Worm (Caenorhabditis elegans) whole organism, young adult: ENCODE data around the gene C08H9.15.

Source experiments
- B0035.1 ChIP-seq: sonication (generic microtip); optimal IDR thresholded peaks from 2 replicates; lab custom pipeline; 2016; ENCODE audit warnings: missing genetic modification characterization, mild to moderate bottlenecking, missing compliant biosample characterization, missing genotype, missing genetic modification reagents
- D2030.7 ChIP-seq: fragments of 200-800 bp; sonication (Bioruptor generic); IDR thresholded peaks from 2 replicates; pipeline ENCODE4 v1.3.6; 2022; ENCODE audit warnings: missing genetic modification reagents, missing genetic modification characterization, missing compliant biosample characterization
- F10E7.11 ChIP-seq: sonication (generic microtip); optimal IDR thresholded peaks from 2 replicates; lab custom pipeline; 2017; ENCODE audit warnings: mild to moderate bottlenecking, missing genetic modification characterization, moderate library complexity, missing compliant biosample characterization
- F33H1.4 ChIP-seq: fragments of 200-800 bp; sonication (Bioruptor generic); IDR thresholded peaks from 2 replicates; pipeline ENCODE4 v1.3.6; 2022; ENCODE audit warnings: missing genetic modification reagents, missing genetic modification characterization, missing compliant biosample characterization
- F37B4.10 ChIP-seq: fragments of 200-800 bp; sonication (Bioruptor generic); IDR thresholded peaks from 2 replicates; pipeline ENCODE4 v1.3.6; 2022; ENCODE audit warnings: missing genetic modification characterization, missing compliant biosample characterization
- F49E8.2 ChIP-seq: sonication (generic microtip); optimal IDR thresholded peaks from 3 replicates; lab custom pipeline; 2017; ENCODE audit warnings: missing genetic modification characterization, mild to moderate bottlenecking, missing compliant biosample characterization, antibody characterized with exemption, moderate library complexity; ENCODE audit not compliant: insufficient read depth
- K12H6.12 ChIP-seq: fragments of 200-800 bp; sonication (Bioruptor generic); optimal IDR thresholded peaks from 2 replicates; lab custom pipeline; 2018; ENCODE audit warnings: mild to moderate bottlenecking, missing genetic modification characterization, missing compliant biosample characterization
- Y56A3A.18 ChIP-seq: fragments of 200-800 bp; sonication (Bioruptor generic); IDR thresholded peaks from 2 replicates; pipeline ENCODE4 v1.3.6; 2022; ENCODE audit warnings: missing genetic modification reagents, missing genetic modification characterization, missing compliant biosample characterization
- Y67H2A.10 ChIP-seq: fragments of 200-800 bp; sonication (Bioruptor generic); conservative IDR thresholded peaks from 2 replicates; pipeline ENCODE4 v1.3.6; 2022; ENCODE audit warnings: missing genetic modification reagents, missing genetic modification characterization, missing compliant biosample characterization
- aptf-3 ChIP-seq: fragments of 200-800 bp; sonication (Bioruptor generic); IDR thresholded peaks from 2 replicates; pipeline ENCODE4 v1.3.6; 2022; ENCODE audit warnings: missing genetic modification characterization, missing compliant biosample characterization
- atf-7 ChIP-seq: sonication (generic microtip); optimal IDR thresholded peaks from 2 replicates; lab custom pipeline; 2017; ENCODE audit warnings: mild to moderate bottlenecking, missing genetic modification characterization, missing compliant biosample characterization
- attf-6 ChIP-seq: fragments of 200-800 bp; sonication (Bioruptor generic); IDR thresholded peaks from 2 replicates; pipeline ENCODE4 v1.3.6; 2022; ENCODE audit warnings: missing genetic modification reagents, missing genetic modification characterization, missing compliant biosample characterization
- bed-2 ChIP-seq: fragments of 200-800 bp; sonication (Bioruptor generic); IDR thresholded peaks from 2 replicates; pipeline ENCODE4 v1.3.6; 2022; ENCODE audit warnings: missing genetic modification reagents, missing genetic modification characterization, missing compliant biosample characterization
- ccch-3 ChIP-seq: fragments of 200-800 bp; sonication (Bioruptor generic); optimal IDR thresholded peaks from 2 replicates; lab custom pipeline; 2018; ENCODE audit warnings: mild to moderate bottlenecking, missing genetic modification characterization, missing compliant biosample characterization
- ceh-79 ChIP-seq: sonication (generic microtip); optimal IDR thresholded peaks from 2 replicates; lab custom pipeline; 2017; ENCODE audit warnings: mild to moderate bottlenecking, missing genetic modification characterization, missing compliant biosample characterization
- dox-1 ChIP-seq: fragments of 200-800 bp; sonication (Bioruptor generic); IDR thresholded peaks from 2 replicates; pipeline ENCODE4 v1.3.6; 2022; ENCODE audit warnings: missing genetic modification reagents, missing genetic modification characterization, missing compliant biosample characterization
- egl-18 ChIP-seq: fragments of 200-800 bp; sonication (Bioruptor generic); IDR thresholded peaks from 2 replicates; pipeline ENCODE4 v1.3.6; 2022; ENCODE audit warnings: missing genetic modification reagents, missing genetic modification characterization, missing compliant biosample characterization
- egl-44 ChIP-seq: fragments of 200-800 bp; sonication (Bioruptor generic); IDR thresholded peaks from 2 replicates; pipeline ENCODE4 v1.3.6; 2022; ENCODE audit warnings: missing genetic modification reagents, missing genetic modification characterization, missing compliant biosample characterization
- gei-17 ChIP-seq: fragments of 200-800 bp; sonication (Bioruptor generic); optimal IDR thresholded peaks from 2 replicates; lab custom pipeline; 2018; ENCODE audit warnings: mild to moderate bottlenecking, missing genetic modification characterization, missing compliant biosample characterization
- him-1 ChIP-seq: sonication (generic microtip); optimal IDR thresholded peaks from 2 replicates; lab custom pipeline; 2016; ENCODE audit warnings: missing genotype, missing genetic modification reagents, missing genetic modification characterization, missing compliant biosample characterization
- hlh-26 ChIP-seq: fragments of 200-800 bp; sonication (Bioruptor generic); conservative IDR thresholded peaks from 2 replicates; pipeline ENCODE4 v1.3.6; 2022; ENCODE audit warnings: missing genetic modification reagents, missing genetic modification characterization, missing compliant biosample characterization
- hmg-1.2 ChIP-seq: fragments of 200-800 bp; sonication (Bioruptor generic); IDR thresholded peaks from 2 replicates; pipeline ENCODE4 v1.3.6; 2022; ENCODE audit warnings: missing genetic modification reagents, missing genetic modification characterization, missing compliant biosample characterization
- hmg-20 ChIP-seq: fragments of 200-800 bp; sonication (Bioruptor generic); IDR thresholded peaks from 2 replicates; pipeline ENCODE4 v1.3.6; 2022; ENCODE audit warnings: missing genetic modification reagents, missing genetic modification characterization, missing compliant biosample characterization
- let-526 ChIP-seq: fragments of 200-800 bp; sonication (Bioruptor generic); IDR thresholded peaks from 2 replicates; pipeline ENCODE4 v1.3.6; 2022; ENCODE audit warnings: missing genetic modification reagents, missing genetic modification characterization, missing compliant biosample characterization
- let-607 ChIP-seq, 2 experiments: fragments of 200-800 bp in 1 of 2; sonication (Bioruptor generic) in 1 of 2; sonication (generic microtip) in 1 of 2; optimal IDR thresholded peaks; 2 replicates each; lab custom pipeline; 2016 to 2018; ENCODE audit warnings: mild to moderate bottlenecking in 2 of 2, missing compliant biosample characterization in 2 of 2, missing genetic modification characterization in 2 of 2, moderate library complexity in 2 of 2, missing genotype in 1 of 2
- lin-35 ChIP-seq, 3 experiments: fragments of 150-350 bp in 2 of 3; sonication (generic microtip) in 1 of 3; optimal IDR thresholded peaks; 2 replicates each; lab custom pipeline; 2014 to 2018; ENCODE audit warnings: missing biosample characterization in 3 of 3, missing genetic modification characterization in 3 of 3, missing genetic modification reagents in 3 of 3
- lin-40 ChIP-seq: sonication (generic microtip); optimal IDR thresholded peaks from 2 replicates; lab custom pipeline; 2016; ENCODE audit warnings: missing genetic modification characterization, mild to moderate bottlenecking, missing compliant biosample characterization, missing genotype, missing genetic modification reagents
- lir-1 ChIP-seq: fragments of 200-800 bp; sonication (Bioruptor generic); conservative IDR thresholded peaks from 2 replicates; pipeline ENCODE4 v1.3.6; 2022; ENCODE audit warnings: missing genetic modification reagents, missing genetic modification characterization, missing compliant biosample characterization
- lsy-27 ChIP-seq: sonication (generic microtip); optimal IDR thresholded peaks from 2 replicates; lab custom pipeline; 2017; ENCODE audit warnings: missing genetic modification characterization, mild to moderate bottlenecking, missing compliant biosample characterization, antibody characterized with exemption, missing genotype, borderline replicate concordance; ENCODE audit not compliant: insufficient read depth
- madf-10 ChIP-seq: sonication (generic microtip); optimal IDR thresholded peaks from 2 replicates; lab custom pipeline; 2016; ENCODE audit warnings: mild to moderate bottlenecking, missing genetic modification characterization, missing compliant biosample characterization
- madf-6 ChIP-seq: fragments of 200-800 bp; sonication (Bioruptor generic); IDR thresholded peaks from 2 replicates; pipeline ENCODE4 v1.3.6; 2022; ENCODE audit warnings: missing genetic modification reagents, missing genetic modification characterization, missing compliant biosample characterization
- mxl-1 ChIP-seq: sonication (generic microtip); optimal IDR thresholded peaks from 2 replicates; lab custom pipeline; 2016; ENCODE audit warnings: missing genetic modification characterization, missing compliant biosample characterization
- nhr-179 ChIP-seq: sonication (generic microtip); optimal IDR thresholded peaks from 2 replicates; lab custom pipeline; 2016; ENCODE audit warnings: mild to moderate bottlenecking, missing genetic modification characterization, missing compliant biosample characterization
- pbrm-1 ChIP-seq: fragments of 200-800 bp; sonication (Bioruptor generic); IDR thresholded peaks from 2 replicates; pipeline ENCODE4 v1.3.6; 2022; ENCODE audit warnings: missing genetic modification reagents, missing genetic modification characterization, missing compliant biosample characterization
- rcor-1 ChIP-seq: fragments of 200-800 bp; sonication (Bioruptor generic); IDR thresholded peaks from 2 replicates; pipeline ENCODE4 v1.3.6; 2022; ENCODE audit warnings: missing genetic modification reagents, missing genetic modification characterization, missing compliant biosample characterization
- sea-2 ChIP-seq: fragments of 200-800 bp; sonication (Bioruptor generic); IDR thresholded peaks from 2 replicates; pipeline ENCODE4 v1.3.6; 2022; ENCODE audit warnings: missing genetic modification characterization, missing compliant biosample characterization
- snpc-1.1 ChIP-seq: sonication (generic microtip); optimal IDR thresholded peaks from 2 replicates; lab custom pipeline; 2017; ENCODE audit warnings: missing genetic modification characterization, mild to moderate bottlenecking, missing compliant biosample characterization, antibody characterized with exemption, moderate library complexity, missing genotype, missing genetic modification reagents; ENCODE audit not compliant: insufficient read depth
- somi-1 ChIP-seq: fragments of 200-800 bp; sonication (Bioruptor generic); optimal IDR thresholded peaks from 2 replicates; lab custom pipeline; 2018; ENCODE audit warnings: mild to moderate bottlenecking, missing genetic modification characterization, missing compliant biosample characterization
- xnd-1 ChIP-seq: sonication (generic microtip); optimal IDR thresholded peaks from 2 replicates; lab custom pipeline; 2016; ENCODE audit warnings: missing genotype, missing genetic modification reagents, missing genetic modification characterization, missing compliant biosample characterization
- zfh-2 ChIP-seq: fragments of 200-800 bp; sonication (Bioruptor generic); conservative IDR thresholded peaks from 2 replicates; pipeline ENCODE4 v1.3.6; 2022; ENCODE audit warnings: missing genetic modification reagents, missing genetic modification characterization, missing compliant biosample characterization
- zim-3 ChIP-seq: sonication (generic microtip); optimal IDR thresholded peaks from 2 replicates; lab custom pipeline; 2017; ENCODE audit warnings: mild to moderate bottlenecking, missing genetic modification characterization, moderate library complexity, missing compliant biosample characterization
- ztf-25 ChIP-seq: fragments of 200-800 bp; sonication (Bioruptor generic); IDR thresholded peaks from 2 replicates; pipeline ENCODE4 v1.3.6; 2022; ENCODE audit warnings: missing genetic modification reagents, missing genetic modification characterization, missing compliant biosample characterization
- ztf-26 ChIP-seq: sonication (generic microtip); optimal IDR thresholded peaks from 2 replicates; lab custom pipeline; 2017; ENCODE audit warnings: missing genetic modification characterization, missing compliant biosample characterization
- ztf-28 ChIP-seq: fragments of 200-800 bp; sonication (Bioruptor generic); IDR thresholded peaks from 2 replicates; pipeline ENCODE4 v1.3.6; 2022; ENCODE audit warnings: missing genetic modification reagents, missing genetic modification characterization, missing compliant biosample characterization

C08H9.15 gene

DNA sequence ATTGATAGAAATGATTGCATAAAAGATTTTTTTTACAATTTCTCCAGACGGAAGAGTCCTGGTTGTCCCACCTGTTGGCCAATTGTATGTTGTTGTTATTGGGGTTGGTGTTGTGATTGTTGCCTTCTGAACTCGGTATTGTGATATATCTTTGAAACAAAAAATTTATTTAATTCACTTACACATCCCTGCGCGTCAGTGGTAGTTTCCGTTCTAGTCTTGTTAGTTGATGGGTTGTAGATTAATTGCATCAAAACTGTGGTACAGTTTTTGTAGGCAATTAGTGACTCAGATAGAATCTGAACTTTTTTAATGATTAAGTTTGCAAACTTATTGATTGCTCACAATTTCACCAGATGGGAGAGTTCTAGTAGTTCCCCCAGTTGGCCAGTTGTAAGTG, 23.5 kb downstream of the C08H9.15 start:
- TF ChIP-seq lsy-27 (tag; lab: Kevin White, UChicago), result no peak
- TF ChIP-seq egl-18, result no peak
- TF ChIP-seq let-526 (GFP tag; lab: Robert Waterston, UW), result no peak
- TF ChIP-seq let-607 (tag; optimal IDR thresholded peaks at IDR 0.05; lab: Kevin White, UChicago), result no peak
- TF ChIP-seq madf-10 (tag; lab: Kevin White, UChicago), result no peak
- TF ChIP-seq Y67H2A.10 (GFP tag; lab: Robert Waterston, UW), result no peak
- TF ChIP-seq madf-6 (GFP tag; lab: Robert Waterston, UW), result no peak
- TF ChIP-seq xnd-1, result no peak
- no peak for TF ChIP-seq dox-1 (GFP tag; lab: Robert Waterston, UW)

DNA sequence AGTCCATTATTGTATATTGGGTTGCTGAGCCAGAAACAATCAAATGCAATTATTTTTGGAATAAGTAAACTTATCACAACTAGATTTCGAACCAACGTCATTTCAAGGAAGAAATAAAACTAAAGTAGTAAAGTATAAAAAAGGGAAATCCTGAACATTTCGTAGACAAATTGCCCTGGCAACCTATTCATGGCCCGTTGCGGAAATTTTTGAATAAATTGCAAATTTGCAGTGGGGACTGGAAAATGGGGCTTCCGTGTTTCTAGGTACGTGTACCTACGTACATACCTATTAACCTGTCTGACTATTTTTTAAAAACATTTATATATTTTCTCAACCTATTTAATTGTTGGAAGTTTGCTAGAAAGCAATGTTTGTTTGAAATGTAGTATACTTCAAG, 34.0 kb downstream of the C08H9.15 start, which contains the start of gene F26C11.3:
Gene F26C11.3 (minus strand): TSS at position 101 of the 400 bp plus-strand sequence.
- TF ChIP-seq bed-2 (GFP tag; lab: Robert Waterston, UW) (no peak), mxl-1 (tag; lab: Kevin White, UChicago) (no peak), ztf-25 (no peak), somi-1 (GFP tag; lab: Kevin White, UChicago) (no peak), K12H6.12 (tag; lab: Kevin White, UChicago) (no peak), F49E8.2 (no peak), Y56A3A.18 (GFP tag; lab: Robert Waterston, UW) (no peak), D2030.7 (GFP tag; lab: Robert Waterston, UW) (no peak), lsy-27 (tag; lab: Kevin White, UChicago) (no peak), egl-44 (no peak), aptf-3 (GFP tag; lab: Robert Waterston, UW) (no peak), ztf-26 (tag; lab: Kevin White, UChicago) (no peak)

DNA sequence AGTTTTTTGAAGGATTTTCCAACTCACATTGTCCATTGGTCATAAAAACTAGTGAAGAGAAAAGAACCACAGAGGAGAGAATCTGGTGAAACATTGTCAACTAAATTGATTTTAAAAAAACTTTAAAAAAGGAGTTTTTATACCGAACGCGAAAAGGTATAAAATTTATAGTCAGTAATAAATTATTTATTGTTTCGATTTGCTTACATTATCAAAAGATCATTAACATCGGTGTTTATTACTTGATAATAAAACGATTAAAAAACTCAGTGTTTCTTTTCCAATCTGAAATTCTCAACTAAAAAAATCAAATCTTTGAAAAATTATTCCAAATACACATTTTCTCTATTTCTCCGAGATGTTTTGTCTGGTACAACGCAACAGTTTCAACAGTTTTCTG, 35.2 kb downstream of the C08H9.15 start, which contains the start of gene F26C11.4:
Gene F26C11.4 (minus strand): TSS at position 101 of the 400 bp plus-strand sequence.
- TF ChIP-seq hmg-1.2 (GFP tag; lab: Robert Waterston, UW), result no peak
- no peak for TF ChIP-seq lsy-27 (tag; lab: Kevin White, UChicago)
- no peak for TF ChIP-seq pbrm-1 (GFP tag; lab: Robert Waterston, UW)
- no peak for TF ChIP-seq F33H1.4 (GFP tag; lab: Robert Waterston, UW)
- no peak for TF ChIP-seq gei-17
- TF ChIP-seq ccch-3 (GFP tag; lab: Kevin White, UChicago), result no peak
- no peak for TF ChIP-seq ztf-28
- TF ChIP-seq atf-7 (tag; lab: Kevin White, UChicago), result no peak
- no peak for TF ChIP-seq ceh-79 (tag; lab: Kevin White, UChicago)
- TF ChIP-seq zfh-2, result no peak
- no peak for TF ChIP-seq ztf-25

DNA sequence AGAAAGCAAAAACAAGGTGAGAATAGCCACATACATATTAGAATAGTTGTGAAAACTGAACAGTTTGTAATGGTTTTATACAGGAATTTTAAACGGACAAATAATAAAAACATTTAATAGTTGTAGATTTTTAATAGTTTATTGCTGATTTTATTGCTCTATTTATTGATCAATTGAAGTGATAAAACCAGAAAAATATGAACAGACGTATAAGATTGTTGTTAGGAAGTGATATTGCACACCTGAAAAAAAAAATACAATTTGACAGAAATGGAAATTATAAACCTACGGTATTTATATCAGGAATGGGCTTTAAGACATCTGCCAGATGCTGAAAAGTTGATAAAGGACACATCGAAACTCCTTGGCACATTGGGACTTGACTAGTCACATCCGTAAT, 36.9 kb downstream of the C08H9.15 start, which contains the start of gene C05C10.8:
Gene C05C10.8 (minus strand): TSS at position 101 of the 400 bp plus-strand sequence.
- TF ChIP-seq hmg-20 (GFP tag; lab: Robert Waterston, UW), result no peak
- TF ChIP-seq rcor-1, result no peak
- no peak for TF ChIP-seq zim-3 (tag; lab: Kevin White, UChicago)
- no peak for TF ChIP-seq F37B4.10 (GFP tag; lab: Robert Waterston, UW)
- TF ChIP-seq K12H6.12 (tag; lab: Kevin White, UChicago), result no peak
- no peak for TF ChIP-seq attf-6 (GFP tag; lab: Robert Waterston, UW)
- TF ChIP-seq snpc-1.1 (tag; lab: Kevin White, UChicago), result no peak
- no peak for TF ChIP-seq hlh-26 (GFP tag; lab: Robert Waterston, UW)
- no peak for TF ChIP-seq him-1
- TF ChIP-seq nhr-179 (tag; lab: Kevin White, UChicago), result no peak
- no peak for TF ChIP-seq B0035.1 (tag; lab: Kevin White, UChicago)
- no peak for TF ChIP-seq lir-1
- no peak for TF ChIP-seq lin-35 (GFP tag; optimal IDR thresholded peaks at IDR 0.05; lab: Kevin White, UChicago)
- no peak for TF ChIP-seq F10E7.11 (tag; lab: Kevin White, UChicago)
- TF ChIP-seq lin-40 (tag; lab: Kevin White, UChicago), result no peak
- TF ChIP-seq sea-2, result no peak
